Worm (Caenorhabditis elegans) whole organism, late embryonic: ENCODE measurements around the gene ttr-15.

ENCODE experiments used
- C38D4.7 ChIP-seq: fragments of 200-800 bp; sonication (Bioruptor generic); optimal IDR thresholded peaks from 2 replicates; lab custom pipeline; 2018; ENCODE audit warnings: mild to moderate bottlenecking, missing genetic modification characterization, moderate library complexity, missing compliant biosample characterization
- F13H6.1 ChIP-seq: sonication (generic microtip); optimal IDR thresholded peaks from 2 replicates; lab custom pipeline; 2016; ENCODE audit warnings: missing genetic modification characterization, missing compliant biosample characterization
- K02D7.2 ChIP-seq: sonication (generic microtip); optimal IDR thresholded peaks from 2 replicates; lab custom pipeline; 2017; ENCODE audit warnings: mild to moderate bottlenecking, missing genetic modification characterization, missing compliant biosample characterization
- K09A11.1 ChIP-seq: sonication (generic microtip); optimal IDR thresholded peaks from 2 replicates; lab custom pipeline; 2017; ENCODE audit warnings: antibody characterized with exemption, mild to moderate bottlenecking, missing genetic modification characterization, missing compliant biosample characterization; ENCODE audit not compliant: insufficient read depth
- T23F11.4 ChIP-seq: fragments of 200-800 bp; sonication (Bioruptor generic); optimal IDR thresholded peaks from 2 replicates; lab custom pipeline; 2018; ENCODE audit warnings: mild to moderate bottlenecking, missing genetic modification characterization, missing compliant biosample characterization
- ahr-1 ChIP-seq: sonication (generic microtip); optimal IDR thresholded peaks from 2 replicates; lab custom pipeline; 2016; ENCODE audit warnings: missing genetic modification characterization, missing compliant biosample characterization
- ceh-14 ChIP-seq: sonication (generic microtip); optimal IDR thresholded peaks from 2 replicates; lab custom pipeline; 2016; ENCODE audit warnings: missing genotype, missing genetic modification characterization, missing compliant biosample characterization
- ceh-18 ChIP-seq: sonication (generic microtip); optimal IDR thresholded peaks from 2 replicates; lab custom pipeline; 2016; ENCODE audit warnings: missing genetic modification characterization, missing compliant biosample characterization
- ceh-2 ChIP-seq: sonication (generic microtip); optimal IDR thresholded peaks from 2 replicates; lab custom pipeline; 2016; ENCODE audit warnings: missing genotype, missing genetic modification characterization, missing compliant biosample characterization
- ceh-22 ChIP-seq: sonication (generic microtip); optimal IDR thresholded peaks from 2 replicates; lab custom pipeline; 2017; ENCODE audit warnings: missing biosample characterization, missing genetic modification characterization
- ceh-24 ChIP-seq: sonication (generic microtip); optimal IDR thresholded peaks from 2 replicates; lab custom pipeline; 2016; ENCODE audit warnings: mild to moderate bottlenecking, missing genetic modification characterization, missing compliant biosample characterization
- ceh-31 ChIP-seq: sonication (generic microtip); optimal IDR thresholded peaks from 2 replicates; lab custom pipeline; 2016; ENCODE audit warnings: missing genetic modification characterization, missing compliant biosample characterization
- ceh-34 ChIP-seq: sonication (generic microtip); optimal IDR thresholded peaks from 2 replicates; lab custom pipeline; 2016; ENCODE audit warnings: mild to moderate bottlenecking, missing genetic modification characterization, missing compliant biosample characterization
- ceh-48 ChIP-seq: sonication (generic microtip); optimal IDR thresholded peaks from 2 replicates; lab custom pipeline; 2016; ENCODE audit warnings: missing genetic modification characterization, inconsistent platforms, missing compliant biosample characterization
- ceh-6 ChIP-seq: fragments of 200-800 bp; sonication (Bioruptor generic); optimal IDR thresholded peaks from 2 replicates; lab custom pipeline; 2018; ENCODE audit warnings: mild to moderate bottlenecking, missing genetic modification characterization, missing compliant biosample characterization
- ceh-9 ChIP-seq: sonication (generic microtip); optimal IDR thresholded peaks from 2 replicates; lab custom pipeline; 2016; ENCODE audit warnings: mild to moderate bottlenecking, missing genetic modification characterization, inconsistent platforms, missing compliant biosample characterization
- che-1 ChIP-seq: sonication (generic microtip); optimal IDR thresholded peaks from 2 replicates; lab custom pipeline; 2016; ENCODE audit warnings: mild to moderate bottlenecking, missing genetic modification characterization, missing compliant biosample characterization
- dmd-4 ChIP-seq: sonication (generic microtip); optimal IDR thresholded peaks from 2 replicates; lab custom pipeline; 2016; ENCODE audit warnings: borderline replicate concordance, missing genetic modification characterization, missing compliant biosample characterization
- dve-1 ChIP-seq: sonication (generic microtip); optimal IDR thresholded peaks from 2 replicates; lab custom pipeline; 2017; ENCODE audit warnings: antibody characterized with exemption, mild to moderate bottlenecking, missing genetic modification characterization, missing compliant biosample characterization
- elt-2 ChIP-seq: sonication (generic microtip); optimal IDR thresholded peaks from 2 replicates; lab custom pipeline; 2016; ENCODE audit warnings: missing genetic modification reagents, missing genetic modification characterization, missing compliant biosample characterization
- elt-4 ChIP-seq: sonication (generic microtip); optimal IDR thresholded peaks from 2 replicates; lab custom pipeline; 2016; ENCODE audit warnings: missing genetic modification characterization, missing compliant biosample characterization
- ets-4 ChIP-seq: sonication (generic microtip); optimal IDR thresholded peaks from 2 replicates; lab custom pipeline; 2016; ENCODE audit warnings: missing genetic modification characterization, missing compliant biosample characterization
- fax-1 ChIP-seq: sonication (generic microtip); optimal IDR thresholded peaks from 2 replicates; lab custom pipeline; 2016; ENCODE audit warnings: missing genotype, missing genetic modification characterization, missing compliant biosample characterization
- fkh-10 ChIP-seq: fragments of 150-350 bp; optimal IDR thresholded peaks from 2 replicates; lab custom pipeline; 2014; ENCODE audit warnings: missing biosample characterization, missing genetic modification reagents, missing genetic modification characterization
- fkh-6 ChIP-seq: sonication (generic microtip); optimal IDR thresholded peaks from 2 replicates; lab custom pipeline; 2016; ENCODE audit warnings: missing genetic modification characterization, missing compliant biosample characterization
- hlh-13 ChIP-seq: fragments of 200-800 bp; sonication (Bioruptor generic); optimal IDR thresholded peaks from 2 replicates; lab custom pipeline; 2018; ENCODE audit warnings: mild to moderate bottlenecking, missing genetic modification characterization, missing compliant biosample characterization
- hlh-30 ChIP-seq: sonication (generic microtip); optimal IDR thresholded peaks from 2 replicates; lab custom pipeline; 2017; ENCODE audit warnings: antibody characterized with exemption, missing genetic modification characterization, missing compliant biosample characterization; ENCODE audit not compliant: insufficient read depth
- hlh-8 ChIP-seq: sonication (generic microtip); optimal IDR thresholded peaks from 2 replicates; lab custom pipeline; 2016; ENCODE audit warnings: missing genotype, missing genetic modification characterization, missing compliant biosample characterization
- lim-6 ChIP-seq: sonication (generic microtip); optimal IDR thresholded peaks from 2 replicates; lab custom pipeline; 2016; ENCODE audit warnings: missing genetic modification characterization, missing compliant biosample characterization
- madf-2 ChIP-seq: sonication (generic microtip); optimal IDR thresholded peaks from 2 replicates; lab custom pipeline; 2017; ENCODE audit warnings: missing genetic modification characterization, missing compliant biosample characterization
- mec-3 ChIP-seq: sonication (generic microtip); optimal IDR thresholded peaks from 2 replicates; lab custom pipeline; 2016; ENCODE audit warnings: borderline replicate concordance, missing genetic modification characterization, missing compliant biosample characterization
- nfya-1 ChIP-seq: sonication (generic microtip); optimal IDR thresholded peaks from 2 replicates; lab custom pipeline; 2017; ENCODE audit warnings: missing genetic modification characterization, mild to moderate bottlenecking, missing compliant biosample characterization, antibody characterized with exemption, moderate library complexity
- nhr-11 ChIP-seq: fragments of 150-350 bp; optimal IDR thresholded peaks from 2 replicates; lab custom pipeline; 2014; ENCODE audit warnings: missing biosample characterization, missing genetic modification characterization
- nhr-232 ChIP-seq: sonication (generic microtip); optimal IDR thresholded peaks from 2 replicates; lab custom pipeline; 2016; ENCODE audit warnings: missing genetic modification characterization, missing compliant biosample characterization
- odd-2 ChIP-seq: sonication (generic microtip); optimal IDR thresholded peaks from 2 replicates; lab custom pipeline; 2017; ENCODE audit warnings: antibody characterized with exemption, mild to moderate bottlenecking, missing genetic modification characterization, missing compliant biosample characterization
- pag-3 ChIP-seq: sonication (generic microtip); optimal IDR thresholded peaks from 2 replicates; lab custom pipeline; 2016; ENCODE audit warnings: missing compliant biosample characterization, missing genetic modification characterization, borderline replicate concordance
- pax-1 ChIP-seq: fragments of 150-350 bp; optimal IDR thresholded peaks from 2 replicates; lab custom pipeline; 2014; ENCODE audit warnings: missing biosample characterization, missing genetic modification characterization
- pros-1 ChIP-seq: fragments of 150-350 bp; optimal IDR thresholded peaks from 2 replicates; lab custom pipeline; 2014; ENCODE audit warnings: missing biosample characterization, missing genetic modification reagents, missing genetic modification characterization
- ref-2 ChIP-seq: sonication (generic microtip); optimal IDR thresholded peaks from 2 replicates; lab custom pipeline; 2016; ENCODE audit warnings: missing genetic modification characterization, missing compliant biosample characterization
- rnt-1 ChIP-seq: sonication (generic microtip); optimal IDR thresholded peaks from 2 replicates; lab custom pipeline; 2016; ENCODE audit warnings: missing genetic modification characterization, missing compliant biosample characterization
- sdc-2 ChIP-seq: sonication (generic microtip); optimal IDR thresholded peaks from 2 replicates; lab custom pipeline; 2016; ENCODE audit warnings: missing genotype, missing genetic modification characterization, missing compliant biosample characterization
- sox-2 ChIP-seq: fragments of 200-800 bp; sonication (Bioruptor generic); IDR thresholded peaks from 2 replicates; pipeline ENCODE4 v1.3.6; 2022; ENCODE audit warnings: missing genetic modification reagents, missing genetic modification characterization, missing compliant biosample characterization
- sox-4 ChIP-seq: sonication (generic microtip); optimal IDR thresholded peaks from 2 replicates; lab custom pipeline; 2017; ENCODE audit warnings: mild to moderate bottlenecking, missing genetic modification characterization, inconsistent platforms, missing compliant biosample characterization
- tbx-2 ChIP-seq: sonication (generic microtip); optimal IDR thresholded peaks from 2 replicates; lab custom pipeline; 2016; ENCODE audit warnings: missing genetic modification characterization, missing compliant biosample characterization
- tbx-7 ChIP-seq: sonication (generic microtip); optimal IDR thresholded peaks from 2 replicates; lab custom pipeline; 2016; ENCODE audit warnings: missing genotype, missing genetic modification characterization, missing compliant biosample characterization
- unc-3 ChIP-seq, 2 experiments: fragments of 200-800 bp in 1 of 2; sonication (Bioruptor generic) in 1 of 2; sonication (generic microtip) in 1 of 2; conservative IDR thresholded peaks in 1 of 2; optimal IDR thresholded peaks in 1 of 2; 2 replicates each; pipeline versions ENCODE4 v1.3.6 to Lab custom; 2016 to 2022; ENCODE audit warnings: missing compliant biosample characterization in 2 of 2, missing genetic modification characterization in 2 of 2, missing genetic modification reagents in 1 of 2
- unc-42 ChIP-seq: sonication (generic microtip); optimal IDR thresholded peaks from 2 replicates; lab custom pipeline; 2016; ENCODE audit warnings: missing genotype, missing genetic modification characterization, missing compliant biosample characterization
- unc-55 ChIP-seq: sonication (generic microtip); optimal IDR thresholded peaks from 2 replicates; lab custom pipeline; 2017; ENCODE audit warnings: missing biosample characterization, missing genetic modification reagents, missing genetic modification characterization
- zip-5 ChIP-seq: sonication (generic microtip); optimal IDR thresholded peaks from 2 replicates; lab custom pipeline; 2016; ENCODE audit warnings: missing genetic modification characterization, missing compliant biosample characterization

ttr-15 gene

DNA sequence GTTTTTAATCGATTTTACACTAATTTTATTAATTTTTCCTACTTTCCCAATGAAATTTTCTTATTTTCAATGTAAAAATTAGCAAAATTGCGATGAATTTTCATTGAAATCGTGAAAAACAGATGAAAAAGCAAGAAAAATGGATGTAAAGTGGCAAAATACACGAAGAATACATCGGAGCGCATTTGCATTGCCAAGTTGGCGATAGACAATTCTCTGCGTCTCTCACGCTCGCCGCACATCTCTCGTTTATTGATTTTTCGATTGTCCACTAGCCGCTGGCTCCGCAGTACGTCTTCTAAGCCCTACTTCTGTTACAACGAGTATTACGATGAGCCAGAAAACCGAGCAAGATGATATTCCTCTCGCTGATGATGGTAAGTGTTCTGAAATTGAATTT lies 18.9 kb upstream of the ttr-15 start, which contains the start of gene unc-69:
Gene unc-69, plus strand, starts transcription at position 185 of the 400 bp plus-strand sequence.
- TF ChIP-seq elt-2 (tag; lab: Kevin White, UChicago) = no peak
- no peak for TF ChIP-seq K02D7.2 (tag; lab: Kevin White, UChicago)
- no peak for TF ChIP-seq fkh-6 (tag; lab: Kevin White, UChicago)
- TF ChIP-seq C38D4.7 (GFP tag; lab: Kevin White, UChicago) = no peak
- TF ChIP-seq unc-42 (tag; lab: Kevin White, UChicago) = peak; percentile 51
- no peak for TF ChIP-seq pag-3 (tag; lab: Kevin White, UChicago)
- peak; percentile 75 for TF ChIP-seq nfya-1
- no peak for TF ChIP-seq lim-6 (tag; lab: Kevin White, UChicago)
- no peak for TF ChIP-seq rnt-1 (tag; lab: Kevin White, UChicago)
- no peak for TF ChIP-seq T23F11.4 (GFP tag; lab: Kevin White, UChicago)
- no peak for TF ChIP-seq nhr-232 (tag; lab: Kevin White, UChicago)
- no peak for TF ChIP-seq dmd-4 (tag; lab: Kevin White, UChicago)
- TF ChIP-seq unc-55 (GFP tag; lab: Kevin White, UChicago) = peak; percentile 10
- no peak for TF ChIP-seq nhr-11 (tag; lab: Kevin White, UChicago)
- TF ChIP-seq mec-3 (tag; lab: Kevin White, UChicago) = no peak
- TF ChIP-seq ceh-18 = peak; percentile 6
- TF ChIP-seq pax-1 (tag; lab: Kevin White, UChicago) = no peak
- no peak for TF ChIP-seq che-1 (tag; lab: Kevin White, UChicago)
- no peak for TF ChIP-seq hlh-13 (GFP tag; lab: Kevin White, UChicago)
- no peak for TF ChIP-seq zip-5
- TF ChIP-seq F13H6.1 (tag; lab: Kevin White, UChicago) = no peak
- peak; percentile 30 for TF ChIP-seq ref-2 (tag; lab: Kevin White, UChicago)
- TF ChIP-seq sox-2 (GFP tag; lab: Robert Waterston, UW) = no peak
- no peak for TF ChIP-seq tbx-7 (tag; lab: Kevin White, UChicago)
- TF ChIP-seq sox-4 (tag; lab: Kevin White, UChicago) = no peak
- peak; percentile 30 for TF ChIP-seq ceh-34
- no peak for TF ChIP-seq unc-3 (GFP tag; conservative IDR thresholded peaks at IDR 0.05; lab: Robert Waterston, UW)
- TF ChIP-seq unc-3 (tag; optimal IDR thresholded peaks at IDR 0.05; lab: Kevin White, UChicago) = no peak
- TF ChIP-seq odd-2 (tag; lab: Kevin White, UChicago) = no peak
- TF ChIP-seq ceh-14 (tag; lab: Kevin White, UChicago) = no peak
- TF ChIP-seq elt-4 (tag; lab: Kevin White, UChicago) = no peak
- no peak for TF ChIP-seq ceh-2 (tag; lab: Kevin White, UChicago)
- no peak for TF ChIP-seq madf-2
- no peak for TF ChIP-seq ceh-22 (tag; lab: Kevin White, UChicago)
- no peak for TF ChIP-seq ceh-6 (GFP tag; lab: Kevin White, UChicago)
- no peak for TF ChIP-seq tbx-2 (tag; lab: Kevin White, UChicago)
- TF ChIP-seq K09A11.1 = no peak
- no peak for TF ChIP-seq ceh-9 (tag; lab: Kevin White, UChicago)
- TF ChIP-seq hlh-8 (tag; lab: Kevin White, UChicago) = no peak
- TF ChIP-seq ceh-31 (tag; lab: Kevin White, UChicago) = peak; percentile 35
- no peak for TF ChIP-seq ahr-1 (tag; lab: Kevin White, UChicago)
- no peak for TF ChIP-seq pros-1 (tag; lab: Kevin White, UChicago)
- TF ChIP-seq fax-1 (tag; lab: Kevin White, UChicago) = no peak
- peak; percentile 99 for TF ChIP-seq ceh-48
- no peak for TF ChIP-seq ceh-24 (tag; lab: Kevin White, UChicago)
- TF ChIP-seq ets-4 (tag; lab: Kevin White, UChicago) = no peak
- TF ChIP-seq sdc-2 (tag; lab: Kevin White, UChicago) = no peak
- TF ChIP-seq fkh-10 (GFP tag; lab: Kevin White, UChicago) = no peak
- TF ChIP-seq hlh-30 (tag; lab: Kevin White, UChicago) = no peak
- peak; percentile 2 for TF ChIP-seq dve-1 (tag; lab: Kevin White, UChicago)
